Worm (Caenorhabditis elegans) whole organism, young adult: Measurements from ENCODE around the gene jtr-1.

Experiments
- B0261.1 ChIP-seq: sonication (generic microtip); optimal IDR thresholded peaks from 2 replicates; lab custom pipeline; 2016; ENCODE audit warnings: mild to moderate bottlenecking, missing genetic modification characterization, moderate library complexity, missing compliant biosample characterization
- B0336.3 ChIP-seq: fragments of 200-800 bp; sonication (Bioruptor generic); IDR thresholded peaks from 2 replicates; pipeline ENCODE4 v1.3.6; 2022; ENCODE audit warnings: missing genetic modification characterization, missing compliant biosample characterization
- D2030.7 ChIP-seq: fragments of 200-800 bp; sonication (Bioruptor generic); IDR thresholded peaks from 2 replicates; pipeline ENCODE4 v1.3.6; 2022; ENCODE audit warnings: missing genetic modification reagents, missing genetic modification characterization, missing compliant biosample characterization
- F22D6.2 ChIP-seq: sonication (generic microtip); optimal IDR thresholded peaks from 2 replicates; lab custom pipeline; 2016; ENCODE audit warnings: mild to moderate bottlenecking, missing genetic modification characterization, missing compliant biosample characterization
- F37B4.10 ChIP-seq: fragments of 200-800 bp; sonication (Bioruptor generic); IDR thresholded peaks from 2 replicates; pipeline ENCODE4 v1.3.6; 2022; ENCODE audit warnings: missing genetic modification characterization, missing compliant biosample characterization
- F39B2.1 ChIP-seq: fragments of 200-800 bp; sonication (Bioruptor generic); IDR thresholded peaks from 2 replicates; pipeline ENCODE4 v1.3.6; 2022; ENCODE audit warnings: missing genetic modification reagents, missing genetic modification characterization, missing compliant biosample characterization
- F49E8.2 ChIP-seq: sonication (generic microtip); optimal IDR thresholded peaks from 3 replicates; lab custom pipeline; 2017; ENCODE audit warnings: missing genetic modification characterization, mild to moderate bottlenecking, missing compliant biosample characterization, antibody characterized with exemption, moderate library complexity; ENCODE audit not compliant: insufficient read depth
- T07F8.4 ChIP-seq: sonication (generic microtip); optimal IDR thresholded peaks from 2 replicates; lab custom pipeline; 2016; ENCODE audit warnings: mild to moderate bottlenecking, missing genetic modification characterization, moderate library complexity, missing compliant biosample characterization
- ama-1 ChIP-seq, 3 experiments: fragments of 150-350 bp in 1 of 3; sonication (generic microtip) in 2 of 3; optimal IDR thresholded peaks; 2 replicates each; lab custom pipeline; 2014 to 2018; ENCODE audit warnings: missing biosample characterization in 2 of 3, missing genetic modification characterization in 2 of 3, missing genetic modification reagents in 2 of 3
- athp-1 ChIP-seq: sonication (generic microtip); optimal IDR thresholded peaks from 2 replicates; lab custom pipeline; 2017; ENCODE audit warnings: mild to moderate bottlenecking, missing genetic modification characterization, missing compliant biosample characterization
- attf-5 ChIP-seq: fragments of 200-800 bp; sonication (Bioruptor generic); optimal IDR thresholded peaks from 2 replicates; lab custom pipeline; 2018; ENCODE audit warnings: mild to moderate bottlenecking, missing genetic modification characterization, missing compliant biosample characterization
- attf-6 ChIP-seq: fragments of 200-800 bp; sonication (Bioruptor generic); IDR thresholded peaks from 2 replicates; pipeline ENCODE4 v1.3.6; 2022; ENCODE audit warnings: missing genetic modification reagents, missing genetic modification characterization, missing compliant biosample characterization
- bed-2 ChIP-seq: fragments of 200-800 bp; sonication (Bioruptor generic); IDR thresholded peaks from 2 replicates; pipeline ENCODE4 v1.3.6; 2022; ENCODE audit warnings: missing genetic modification reagents, missing genetic modification characterization, missing compliant biosample characterization
- cebp-2 ChIP-seq: fragments of 200-800 bp; sonication (Bioruptor generic); IDR thresholded peaks from 2 replicates; pipeline ENCODE4 v1.3.6; 2022; ENCODE audit warnings: missing genetic modification characterization, missing compliant biosample characterization
- ceh-100 ChIP-seq: fragments of 200-800 bp; sonication (Bioruptor generic); IDR thresholded peaks from 2 replicates; pipeline ENCODE4 v1.3.6; 2022; ENCODE audit warnings: missing genetic modification reagents, missing genetic modification characterization, missing compliant biosample characterization
- ceh-79 ChIP-seq: sonication (generic microtip); optimal IDR thresholded peaks from 2 replicates; lab custom pipeline; 2017; ENCODE audit warnings: mild to moderate bottlenecking, missing genetic modification characterization, missing compliant biosample characterization
- die-1 ChIP-seq: sonication (generic microtip); optimal IDR thresholded peaks from 2 replicates; lab custom pipeline; 2016; ENCODE audit warnings: missing genotype, mild to moderate bottlenecking, missing genetic modification characterization, missing compliant biosample characterization
- dox-1 ChIP-seq: fragments of 200-800 bp; sonication (Bioruptor generic); IDR thresholded peaks from 2 replicates; pipeline ENCODE4 v1.3.6; 2022; ENCODE audit warnings: missing genetic modification reagents, missing genetic modification characterization, missing compliant biosample characterization
- dpff-1 ChIP-seq: sonication (generic microtip); optimal IDR thresholded peaks from 2 replicates; lab custom pipeline; 2017; ENCODE audit warnings: mild to moderate bottlenecking, missing genetic modification characterization, missing compliant biosample characterization
- egl-18 ChIP-seq: fragments of 200-800 bp; sonication (Bioruptor generic); IDR thresholded peaks from 2 replicates; pipeline ENCODE4 v1.3.6; 2022; ENCODE audit warnings: missing genetic modification reagents, missing genetic modification characterization, missing compliant biosample characterization
- egl-44 ChIP-seq: fragments of 200-800 bp; sonication (Bioruptor generic); IDR thresholded peaks from 2 replicates; pipeline ENCODE4 v1.3.6; 2022; ENCODE audit warnings: missing genetic modification reagents, missing genetic modification characterization, missing compliant biosample characterization
- egrh-3 ChIP-seq: fragments of 200-800 bp; sonication (Bioruptor generic); IDR thresholded peaks from 2 replicates; pipeline ENCODE4 v1.3.6; 2022; ENCODE audit warnings: missing genetic modification reagents, missing genetic modification characterization, missing compliant biosample characterization
- him-1 ChIP-seq: sonication (generic microtip); optimal IDR thresholded peaks from 2 replicates; lab custom pipeline; 2016; ENCODE audit warnings: missing genotype, missing genetic modification reagents, missing genetic modification characterization, missing compliant biosample characterization
- hlh-12 ChIP-seq: sonication (generic microtip); optimal IDR thresholded peaks from 2 replicates; lab custom pipeline; 2016; ENCODE audit warnings: missing genetic modification characterization, missing compliant biosample characterization
- hmg-1.2 ChIP-seq: fragments of 200-800 bp; sonication (Bioruptor generic); IDR thresholded peaks from 2 replicates; pipeline ENCODE4 v1.3.6; 2022; ENCODE audit warnings: missing genetic modification reagents, missing genetic modification characterization, missing compliant biosample characterization
- let-526 ChIP-seq: fragments of 200-800 bp; sonication (Bioruptor generic); IDR thresholded peaks from 2 replicates; pipeline ENCODE4 v1.3.6; 2022; ENCODE audit warnings: missing genetic modification reagents, missing genetic modification characterization, missing compliant biosample characterization
- lin-54 ChIP-seq: fragments of 200-800 bp; sonication (Bioruptor generic); optimal IDR thresholded peaks from 2 replicates; lab custom pipeline; 2018; ENCODE audit warnings: mild to moderate bottlenecking, missing genetic modification characterization, missing compliant biosample characterization
- madf-10 ChIP-seq: sonication (generic microtip); optimal IDR thresholded peaks from 2 replicates; lab custom pipeline; 2016; ENCODE audit warnings: mild to moderate bottlenecking, missing genetic modification characterization, missing compliant biosample characterization
- madf-3 ChIP-seq: fragments of 200-800 bp; sonication (Bioruptor generic); IDR thresholded peaks from 2 replicates; pipeline ENCODE4 v1.3.6; 2022; ENCODE audit warnings: missing genetic modification reagents, missing genetic modification characterization, missing compliant biosample characterization
- madf-8 ChIP-seq: fragments of 200-800 bp; sonication (Bioruptor generic); conservative IDR thresholded peaks from 2 replicates; pipeline ENCODE4 v1.3.6; 2022; ENCODE audit warnings: missing genetic modification reagents, missing genetic modification characterization, missing compliant biosample characterization
- mcd-1 ChIP-seq: fragments of 200-800 bp; sonication (Bioruptor generic); IDR thresholded peaks from 2 replicates; pipeline ENCODE4 v1.3.6; 2022; ENCODE audit warnings: missing genetic modification reagents, missing genetic modification characterization, missing compliant biosample characterization
- mel-28 ChIP-seq: sonication (generic microtip); optimal IDR thresholded peaks from 2 replicates; lab custom pipeline; 2016; ENCODE audit warnings: borderline replicate concordance, mild to moderate bottlenecking, missing genetic modification characterization, missing compliant biosample characterization
- nhr-120 ChIP-seq: fragments of 200-800 bp; sonication (Bioruptor generic); IDR thresholded peaks from 2 replicates; pipeline ENCODE4 v1.3.6; 2022; ENCODE audit warnings: missing genetic modification characterization, missing compliant biosample characterization
- nhr-27 ChIP-seq: fragments of 200-800 bp; sonication (Bioruptor generic); optimal IDR thresholded peaks from 2 replicates; lab custom pipeline; 2018; ENCODE audit warnings: mild to moderate bottlenecking, missing genetic modification characterization, moderate library complexity, missing compliant biosample characterization
- pha-4 ChIP-seq: fragments of 150-350 bp; sonication (generic microtip); optimal IDR thresholded peaks from 2 replicates; lab custom pipeline; 2014; ENCODE audit warnings: missing biosample characterization, missing genetic modification reagents, missing genetic modification characterization
- rec-8 ChIP-seq, 2 experiments: sonication (generic microtip); optimal IDR thresholded peaks; 2 replicates each; lab custom pipeline; 2016; ENCODE audit warnings: mild to moderate bottlenecking in 2 of 2, missing genetic modification characterization in 2 of 2, missing genetic modification reagents in 2 of 2, missing genotype in 2 of 2, missing biosample characterization in 1 of 2, missing compliant biosample characterization in 1 of 2, moderate library complexity in 1 of 2
- rpc-1 ChIP-seq, 2 experiments: fragments of 150-350 bp in 1 of 2; sonication (generic microtip) in 1 of 2; optimal IDR thresholded peaks; 2 replicates each; lab custom pipeline; 2014 to 2018; ENCODE audit warnings: missing biosample characterization in 1 of 2, missing genetic modification characterization in 1 of 2, missing genetic modification reagents in 1 of 2, missing genotype in 1 of 2
- snpc-1.3 ChIP-seq: sonication (generic microtip); optimal IDR thresholded peaks from 2 replicates; lab custom pipeline; 2017; ENCODE audit warnings: missing genetic modification characterization, mild to moderate bottlenecking, missing compliant biosample characterization, antibody characterized with exemption, moderate library complexity, missing genotype, missing genetic modification reagents; ENCODE audit not compliant: insufficient read depth
- tbp1 ChIP-seq: fragments of 200-800 bp; sonication (Bioruptor generic); optimal IDR thresholded peaks from 2 replicates; lab custom pipeline; 2018; ENCODE audit warnings: mild to moderate bottlenecking, missing genetic modification characterization, missing compliant biosample characterization
- zfh-2 ChIP-seq: fragments of 200-800 bp; sonication (Bioruptor generic); conservative IDR thresholded peaks from 2 replicates; pipeline ENCODE4 v1.3.6; 2022; ENCODE audit warnings: missing genetic modification reagents, missing genetic modification characterization, missing compliant biosample characterization
- zim-3 ChIP-seq: sonication (generic microtip); optimal IDR thresholded peaks from 2 replicates; lab custom pipeline; 2017; ENCODE audit warnings: mild to moderate bottlenecking, missing genetic modification characterization, moderate library complexity, missing compliant biosample characterization
- ztf-22 ChIP-seq: fragments of 200-800 bp; sonication (Bioruptor generic); optimal IDR thresholded peaks from 2 replicates; lab custom pipeline; 2018; ENCODE audit warnings: mild to moderate bottlenecking, missing genetic modification characterization, moderate library complexity, missing compliant biosample characterization
- ztf-3 ChIP-seq: fragments of 200-800 bp; sonication (Bioruptor generic); optimal IDR thresholded peaks from 2 replicates; lab custom pipeline; 2018; ENCODE audit warnings: mild to moderate bottlenecking, missing genetic modification characterization, missing compliant biosample characterization

Gene jtr-1

DNA sequence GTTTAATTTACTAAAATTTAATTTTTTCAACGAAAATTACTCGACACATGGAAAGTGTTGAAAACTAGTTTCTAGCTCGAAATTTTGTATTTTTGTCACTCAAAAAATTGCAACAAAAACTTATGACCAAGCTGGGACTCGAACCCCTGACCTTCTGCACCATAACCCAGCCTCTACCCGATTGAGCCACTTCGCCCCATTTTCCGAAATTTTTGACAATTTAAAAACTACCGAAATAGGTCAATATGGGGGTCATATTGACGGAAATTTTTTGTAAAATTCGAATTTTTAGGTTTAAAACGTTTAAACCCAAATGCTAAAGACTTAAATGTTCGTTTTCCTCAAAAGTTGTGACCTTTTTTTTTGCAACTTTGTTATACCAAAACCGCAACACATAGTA, 35.2 kb upstream of the jtr-1 start:
- TF ChIP-seq dpff-1 (tag; lab: Kevin White, UChicago) (no peak), egl-18 (GFP tag; lab: Robert Waterston, UW) (no peak), tbp1 (peak; percentile 68), bed-2 (no peak), F49E8.2 (tag; lab: Kevin White, UChicago) (no peak), F37B4.10 (no peak), pha-4 (no peak), attf-6 (GFP tag; lab: Robert Waterston, UW) (no peak), madf-10 (no peak), rpc-1 (optimal IDR thresholded peaks at IDR 0.05; lab: Kevin White, UChicago) (peak; percentile 16), rpc-1 (tag; optimal IDR thresholded peaks at IDR 0.05; lab: Kevin White, UChicago) (peak; percentile 57), B0261.1 (tag; lab: Kevin White, UChicago) (peak; percentile 45), ztf-22 (GFP tag; lab: Kevin White, UChicago) (no peak), ceh-100 (GFP tag; lab: Robert Waterston, UW) (no peak), him-1 (tag; lab: Kevin White, UChicago) (no peak), egrh-3 (GFP tag; lab: Robert Waterston, UW) (no peak), ceh-79 (tag; lab: Kevin White, UChicago) (no peak), ztf-3 (GFP tag; lab: Kevin White, UChicago) (no peak), mel-28 (tag; lab: Kevin White, UChicago) (no peak), D2030.7 (no peak), B0336.3 (GFP tag; lab: Robert Waterston, UW) (no peak)

DNA sequence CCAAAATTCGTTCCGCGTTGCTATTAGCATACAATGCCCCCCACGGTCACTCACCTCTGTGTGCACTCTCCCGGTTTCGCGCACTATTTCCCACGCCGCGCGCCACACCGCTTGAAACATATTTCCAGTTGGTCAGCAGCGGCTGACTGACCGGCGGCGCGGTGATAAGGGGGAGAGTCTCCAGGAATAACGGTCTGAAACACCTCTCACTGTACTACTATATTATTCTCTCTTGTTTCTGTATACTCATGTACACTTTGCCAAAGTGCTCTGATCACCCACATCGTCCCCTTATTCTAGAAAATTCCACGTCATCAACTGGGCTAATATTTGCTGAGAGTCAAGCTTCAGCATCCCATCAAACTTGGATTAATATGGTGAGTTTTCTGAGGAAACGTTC, 34.8 kb upstream of the jtr-1 start, which contains the start of gene nhr-41:
TSS of gene nhr-41 (plus strand) at position 301 of the 400 bp plus-strand sequence.
- TF ChIP-seq nhr-27 (tag; lab: Kevin White, UChicago): no peak
- TF ChIP-seq zfh-2 (GFP tag; lab: Robert Waterston, UW): peak; percentile 61; the same call in 1 of the 2 replicates
- 0 out of 2 replicates have a peak, but pooled peaks have one; percentile 10 for TF ChIP-seq dox-1 (GFP tag; lab: Robert Waterston, UW)
- TF ChIP-seq hmg-1.2 (GFP tag; lab: Robert Waterston, UW): peak; percentile 15; the same call in 1 of the 2 replicates

DNA sequence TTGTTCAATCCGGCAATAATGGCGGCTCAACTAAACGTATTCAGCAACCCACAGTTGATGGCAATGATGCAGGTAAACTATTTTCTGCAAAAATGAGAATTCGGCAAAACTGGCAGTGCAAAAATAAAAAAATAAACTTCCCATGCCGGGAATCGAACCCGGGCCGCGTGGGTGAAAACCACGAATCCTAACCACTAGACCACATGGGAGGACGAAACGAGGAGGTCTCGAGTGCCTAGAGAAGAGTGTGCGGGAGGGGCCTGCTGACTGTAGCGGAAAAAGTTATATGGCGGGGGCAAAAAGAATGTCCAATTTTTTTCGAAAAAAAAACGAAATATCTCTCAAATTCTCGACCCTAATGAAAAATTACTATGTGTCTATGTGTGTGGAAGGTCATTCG, 32.6 kb upstream of the jtr-1 start:
- TF ChIP-seq B0336.3 (GFP tag; lab: Robert Waterston, UW): 0 out of 2 replicates have a peak, but pooled peaks have one; percentile 21
- TF ChIP-seq madf-3 (GFP tag; lab: Robert Waterston, UW): 0 out of 2 replicates have a peak, but pooled peaks have one; percentile 47
- TF ChIP-seq D2030.7: peak; percentile 30; the same call in 1 of the 2 replicates
- TF ChIP-seq attf-5: peak; percentile 24
- TF ChIP-seq snpc-1.3: peak; percentile 11
- peak; percentile 18 for TF ChIP-seq lin-54 (GFP tag; lab: Kevin White, UChicago)
- peak; percentile 43; the same call in 1 of the 2 replicates for TF ChIP-seq ceh-100 (GFP tag; lab: Robert Waterston, UW)
- TF ChIP-seq rpc-1 (optimal IDR thresholded peaks at IDR 0.05; lab: Kevin White, UChicago): peak; percentile 59
- peak; percentile 75 for TF ChIP-seq rpc-1 (tag; optimal IDR thresholded peaks at IDR 0.05; lab: Kevin White, UChicago)
- TF ChIP-seq nhr-27 (tag; lab: Kevin White, UChicago): no peak
- peak; percentile 1 for TF ChIP-seq T07F8.4 (tag; lab: Kevin White, UChicago)
- TF ChIP-seq madf-8 (GFP tag; lab: Robert Waterston, UW): no peak
- peak; percentile 47 for TF ChIP-seq egrh-3 (GFP tag; lab: Robert Waterston, UW)
- TF ChIP-seq let-526 (GFP tag; lab: Robert Waterston, UW): 0 out of 2 replicates have a peak, but pooled peaks have one; percentile 62
- TF ChIP-seq nhr-120 (GFP tag; lab: Robert Waterston, UW): no peak
- peak; percentile 22 for TF ChIP-seq athp-1 (tag; lab: Kevin White, UChicago)
- TF ChIP-seq egl-44 (GFP tag; lab: Robert Waterston, UW): 0 out of 2 replicates have a peak, but pooled peaks have one; percentile 49
- peak; percentile 90 for TF ChIP-seq B0261.1 (tag; lab: Kevin White, UChicago)
- peak; percentile 56; the same call in 1 of the 2 replicates for TF ChIP-seq F39B2.1
- TF ChIP-seq rec-8 (tag; optimal IDR thresholded peaks at IDR 0.05; lab: Kevin White, UChicago): peak; percentile 4 to 59
- TF ChIP-seq zim-3 (tag; lab: Kevin White, UChicago): peak; percentile 67
- TF ChIP-seq ama-1 (optimal IDR thresholded peaks at IDR 0.05; lab: Kevin White, UChicago): no peak
- peak in 1 of 2 experiments; percentile 47 for TF ChIP-seq ama-1 (GFP tag; optimal IDR thresholded peaks at IDR 0.05; lab: Kevin White, UChicago)
- peak; percentile 7 for TF ChIP-seq hlh-12 (tag; lab: Kevin White, UChicago)
- TF ChIP-seq ztf-3 (GFP tag; lab: Kevin White, UChicago): no peak
- peak; percentile 62 for TF ChIP-seq mcd-1
- 0 out of 2 replicates have a peak, but pooled peaks have one; percentile 32 for TF ChIP-seq cebp-2
- TF ChIP-seq die-1 (tag; lab: Kevin White, UChicago): peak; percentile 65
- TF ChIP-seq F22D6.2 (tag; lab: Kevin White, UChicago): no peak
